Worm (Caenorhabditis elegans) whole organism, L3 larva: ENCODE data around the gene mlp-1.

Experiments used
- R02D3.7 ChIP-seq: fragments of 150-350 bp; optimal IDR thresholded peaks from 2 replicates; lab custom pipeline; 2014; ENCODE audit warnings: missing biosample characterization, missing genetic modification characterization
- aly-2 ChIP-seq: fragments of 150-350 bp; optimal IDR thresholded peaks from 2 replicates; lab custom pipeline; 2014; ENCODE audit warnings: missing biosample characterization, missing genetic modification characterization
- ceh-28 ChIP-seq: fragments of 150-350 bp; optimal IDR thresholded peaks from 2 replicates; lab custom pipeline; 2014; ENCODE audit warnings: missing biosample characterization, missing genetic modification reagents, missing genetic modification characterization
- daf-12 ChIP-seq: fragments of 150-350 bp; optimal IDR thresholded peaks from 2 replicates; lab custom pipeline; 2014; ENCODE audit warnings: missing biosample characterization, missing genetic modification reagents, missing genetic modification characterization
- egl-27 ChIP-seq: sonication (generic microtip); optimal IDR thresholded peaks from 4 replicates; lab custom pipeline; 2017; ENCODE audit warnings: missing biosample characterization, missing genetic modification reagents, missing genetic modification characterization
- egl-5 ChIP-seq: fragments of 150-350 bp; optimal IDR thresholded peaks from 2 replicates; lab custom pipeline; 2017; ENCODE audit warnings: missing biosample characterization, missing genetic modification reagents, missing genetic modification characterization, inconsistent platforms
- elt-2 ChIP-seq: sonication (generic microtip); optimal IDR thresholded peaks from 2 replicates; lab custom pipeline; 2016; ENCODE audit warnings: missing genetic modification reagents, mild to moderate bottlenecking, missing genetic modification characterization, missing compliant biosample characterization
- elt-3 ChIP-seq, 3 experiments: fragments of 150-350 bp in 1 of 3; sonication (generic microtip) in 2 of 3; optimal IDR thresholded peaks; 2 replicates in 2 of 3; 4 replicates in 1 of 3; lab custom pipeline; 2014 to 2017; ENCODE audit warnings: missing biosample characterization in 3 of 3, missing genetic modification characterization in 3 of 3
- eor-1 ChIP-seq, 2 experiments: fragments of 150-350 bp; optimal IDR thresholded peaks; 2 replicates each; lab custom pipeline; 2014 to 2018; ENCODE audit warnings: missing biosample characterization in 2 of 2, missing genetic modification characterization in 2 of 2
- fkh-10 ChIP-seq: sonication (generic microtip); optimal IDR thresholded peaks from 2 replicates; lab custom pipeline; 2017; ENCODE audit warnings: missing biosample characterization, missing genetic modification reagents, missing genetic modification characterization
- hmg-11 ChIP-seq: sonication (generic microtip); optimal IDR thresholded peaks from 2 replicates; lab custom pipeline; 2016; ENCODE audit warnings: missing genetic modification characterization, missing compliant biosample characterization
- lin-15B ChIP-seq: fragments of 150-350 bp; optimal IDR thresholded peaks from 2 replicates; lab custom pipeline; 2014; ENCODE audit warnings: missing biosample characterization, missing genetic modification characterization
- lin-39 ChIP-seq: fragments of 150-350 bp; optimal IDR thresholded peaks from 2 replicates; lab custom pipeline; 2018; ENCODE audit warnings: missing biosample characterization, missing genetic modification reagents, missing genetic modification characterization
- mml-1 ChIP-seq: fragments of 150-350 bp; sonication (generic microtip); optimal IDR thresholded peaks from 3 replicates; lab custom pipeline; 2014; ENCODE audit warnings: missing biosample characterization, missing genetic modification characterization
- nfya-1 ChIP-seq: sonication (generic microtip); optimal IDR thresholded peaks from 2 replicates; lab custom pipeline; 2017; ENCODE audit warnings: missing genetic modification characterization, mild to moderate bottlenecking, missing compliant biosample characterization, antibody characterized with exemption, moderate library complexity; ENCODE audit not compliant: insufficient read depth
- nhr-11 ChIP-seq: fragments of 150-350 bp; optimal IDR thresholded peaks from 2 replicates; lab custom pipeline; 2014; ENCODE audit warnings: missing biosample characterization, missing genetic modification characterization
- nhr-23 ChIP-seq: fragments of 150-350 bp; optimal IDR thresholded peaks from 2 replicates; lab custom pipeline; 2014; ENCODE audit warnings: missing biosample characterization, missing genetic modification reagents, missing genetic modification characterization
- nhr-237 ChIP-seq: fragments of 150-350 bp; optimal IDR thresholded peaks from 2 replicates; lab custom pipeline; 2014; ENCODE audit warnings: missing biosample characterization, missing genetic modification characterization
- nhr-25 ChIP-seq: sonication (generic microtip); optimal IDR thresholded peaks from 2 replicates; lab custom pipeline; 2017; ENCODE audit warnings: missing biosample characterization, missing genetic modification characterization
- nhr-28 ChIP-seq: fragments of 150-350 bp; optimal IDR thresholded peaks from 2 replicates; lab custom pipeline; 2014; ENCODE audit warnings: missing biosample characterization, missing genetic modification characterization
- nhr-43 ChIP-seq: sonication (generic microtip); optimal IDR thresholded peaks from 2 replicates; lab custom pipeline; 2016; ENCODE audit warnings: mild to moderate bottlenecking, missing genetic modification characterization, missing compliant biosample characterization; ENCODE audit not compliant: poor library complexity, severe bottlenecking
- nhr-67 ChIP-seq: fragments of 150-350 bp; optimal IDR thresholded peaks from 2 replicates; lab custom pipeline; 2014; ENCODE audit warnings: missing biosample characterization, missing genetic modification characterization
- nhr-76 ChIP-seq: fragments of 150-350 bp; sonication (generic microtip); optimal IDR thresholded peaks from 5 replicates; lab custom pipeline; 2014; ENCODE audit warnings: missing biosample characterization, missing genetic modification characterization
- pha-4 ChIP-seq: fragments of 150-350 bp; optimal IDR thresholded peaks from 2 replicates; lab custom pipeline; 2014; ENCODE audit warnings: missing biosample characterization, missing genetic modification reagents, missing genetic modification characterization
- pqm-1 ChIP-seq: fragments of 150-350 bp; optimal IDR thresholded peaks from 2 replicates; lab custom pipeline; 2017; ENCODE audit warnings: missing biosample characterization, missing genetic modification characterization, inconsistent platforms
- sea-2 ChIP-seq: fragments of 150-350 bp; sonication (generic microtip); optimal IDR thresholded peaks from 4 replicates; lab custom pipeline; 2014; ENCODE audit warnings: missing biosample characterization, missing genetic modification reagents, missing genetic modification characterization
- skn-1 ChIP-seq: fragments of 150-350 bp; optimal IDR thresholded peaks from 2 replicates; lab custom pipeline; 2014; ENCODE audit warnings: missing biosample characterization, missing genetic modification characterization
- snpc-4 ChIP-seq: fragments of 150-350 bp; optimal IDR thresholded peaks from 2 replicates; lab custom pipeline; 2014; ENCODE audit warnings: missing biosample characterization, missing genetic modification characterization
- tbx-2 ChIP-seq: sonication (generic microtip); optimal IDR thresholded peaks from 2 replicates; lab custom pipeline; 2016; ENCODE audit warnings: mild to moderate bottlenecking, missing genetic modification characterization, missing compliant biosample characterization
- ztf-11 ChIP-seq: fragments of 150-350 bp; optimal IDR thresholded peaks from 2 replicates; lab custom pipeline; 2014; ENCODE audit warnings: missing biosample characterization, missing genetic modification characterization
- ztf-4 ChIP-seq: fragments of 150-350 bp; optimal IDR thresholded peaks from 2 replicates; lab custom pipeline; 2014; ENCODE audit warnings: missing biosample characterization, missing genetic modification characterization

Gene mlp-1

DNA sequence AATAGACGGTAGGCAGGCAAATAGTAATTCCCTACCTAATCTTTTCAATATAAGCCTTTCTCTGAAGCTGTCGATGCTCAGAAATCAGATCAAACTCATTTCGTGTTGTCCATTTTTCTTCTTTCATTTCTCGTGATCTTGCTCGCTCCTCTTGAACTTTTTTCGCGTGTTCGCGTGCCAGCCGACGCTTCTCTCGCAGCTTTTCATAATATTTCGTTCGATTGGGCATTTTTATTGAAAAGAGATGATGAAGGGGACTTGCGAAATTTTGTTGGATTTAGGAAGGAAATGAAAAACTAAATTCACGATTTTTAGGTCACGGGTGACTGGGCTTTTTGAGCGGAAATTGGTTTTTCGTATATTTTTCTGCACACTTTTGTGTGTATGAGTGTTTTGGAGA, 37.9 kb downstream of the mlp-1 start, which contains the start of gene EGAP1.1:
TSS of gene EGAP1.1 (minus strand) at position 229 of the 400 bp plus-strand sequence.
- TF ChIP-seq nfya-1 (peak; percentile 4), daf-12 (no peak), egl-5 (no peak)

DNA sequence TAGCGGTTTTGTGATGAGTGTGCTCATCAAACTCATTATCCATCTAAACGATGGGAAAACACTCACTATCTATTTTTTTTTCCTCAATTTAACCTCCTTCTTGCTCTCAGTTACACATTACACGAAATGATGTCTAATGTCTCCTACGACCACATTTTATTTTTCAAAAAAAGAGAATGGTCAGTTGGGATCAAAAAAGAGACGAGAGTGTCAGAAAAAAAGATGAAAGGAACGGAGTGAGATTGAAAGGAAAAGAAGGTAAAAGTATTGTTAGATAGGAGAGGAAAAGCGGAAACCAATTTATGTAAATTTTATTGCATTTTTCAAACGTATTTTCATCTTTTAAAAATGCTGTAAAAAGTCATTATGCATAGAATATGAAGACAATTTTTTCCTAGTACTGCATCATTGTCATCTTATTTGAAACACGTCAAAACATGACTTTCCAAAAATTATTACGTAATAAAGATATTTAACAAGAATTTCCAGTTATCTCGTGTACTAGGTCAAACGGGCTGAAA, 40.7 kb downstream of the mlp-1 start:
- TF ChIP-seq fkh-10 (GFP tag; lab: Kevin White, UChicago), result peak; percentile 56
- peak; percentile 41 for TF ChIP-seq egl-5
- no peak for TF ChIP-seq nhr-25 (tag; lab: Kevin White, UChicago)

DNA sequence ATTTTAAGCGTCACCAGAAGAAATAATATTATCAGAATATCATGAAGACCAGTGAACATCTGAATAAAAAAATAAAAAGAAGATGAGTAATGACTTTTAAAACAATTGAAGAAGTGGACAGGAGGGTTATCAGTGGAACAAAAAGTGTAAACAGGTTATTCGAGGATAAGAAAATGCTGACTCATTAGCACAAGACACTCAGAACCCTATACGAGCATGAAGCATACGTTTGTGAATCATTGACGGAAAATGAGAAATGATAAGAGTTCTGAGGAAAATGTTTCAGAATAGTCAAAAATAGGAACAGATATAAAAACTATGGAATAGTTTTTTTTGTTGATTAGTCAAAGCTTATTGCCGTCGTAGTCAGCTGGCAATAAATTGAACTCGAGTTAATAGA, 42.0 kb downstream of the mlp-1 start, which contains the start of gene zmp-1:
TSS of gene zmp-1 (minus strand) at position 101 of the 400 bp plus-strand sequence.
- TF ChIP-seq daf-12 (no peak), pqm-1 (tag; lab: Kevin White, UChicago) (no peak), aly-2 (no peak), nhr-28 (tag; lab: Kevin White, UChicago) (no peak), elt-2 (tag; lab: Kevin White, UChicago) (no peak), nhr-43 (no peak), elt-3 (tag; optimal IDR thresholded peaks at IDR 0.05; lab: Kevin White, UChicago) (no peak), fkh-10 (GFP tag; lab: Kevin White, UChicago) (no peak), ztf-4 (tag; lab: Kevin White, UChicago) (no peak), nhr-25 (tag; lab: Kevin White, UChicago) (no peak), nhr-76 (no peak)

DNA sequence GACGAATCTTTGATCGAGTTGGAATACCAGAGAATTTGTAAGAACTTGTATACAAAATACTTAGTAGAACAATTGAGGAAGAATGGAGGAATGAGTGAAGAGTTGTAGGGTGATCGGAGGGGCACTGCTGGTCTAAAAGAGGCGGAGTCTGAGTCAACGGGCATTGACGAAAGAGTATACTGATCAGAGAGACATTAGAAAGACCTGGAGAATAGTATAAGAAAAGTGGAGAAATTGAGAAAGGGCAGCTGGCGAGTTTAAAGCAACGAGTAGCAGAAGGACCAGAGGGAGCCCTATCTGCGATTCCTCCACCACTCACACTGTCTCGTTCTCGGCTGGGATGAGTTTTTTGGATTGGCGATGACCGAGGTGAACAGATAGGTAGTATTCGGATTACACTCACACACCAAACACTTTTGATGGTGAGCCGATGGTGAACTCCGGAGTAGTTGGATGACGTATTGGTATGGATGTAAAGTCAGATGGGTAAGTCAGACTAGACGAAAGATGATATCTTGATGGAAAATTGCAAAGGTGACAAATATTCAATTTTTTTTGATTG, 43.3 kb downstream of the mlp-1 start, which contains the start of gene EGAP1.5:
TSS of gene EGAP1.5 (plus strand) at position 289 of the 562 bp plus-strand sequence.
- TF ChIP-seq skn-1 (tag; lab: Kevin White, UChicago) (no peak), lin-39 (tag; lab: Kevin White, UChicago) (no peak), pha-4 (tag; lab: Kevin White, UChicago) (no peak), tbx-2 (tag; lab: Kevin White, UChicago) (no peak), nhr-11 (tag; lab: Kevin White, UChicago) (no peak), nfya-1 (peak; percentile 20), daf-12 (no peak)
- TF ChIP-seq, all 47 proteins: peak for 1

DNA sequence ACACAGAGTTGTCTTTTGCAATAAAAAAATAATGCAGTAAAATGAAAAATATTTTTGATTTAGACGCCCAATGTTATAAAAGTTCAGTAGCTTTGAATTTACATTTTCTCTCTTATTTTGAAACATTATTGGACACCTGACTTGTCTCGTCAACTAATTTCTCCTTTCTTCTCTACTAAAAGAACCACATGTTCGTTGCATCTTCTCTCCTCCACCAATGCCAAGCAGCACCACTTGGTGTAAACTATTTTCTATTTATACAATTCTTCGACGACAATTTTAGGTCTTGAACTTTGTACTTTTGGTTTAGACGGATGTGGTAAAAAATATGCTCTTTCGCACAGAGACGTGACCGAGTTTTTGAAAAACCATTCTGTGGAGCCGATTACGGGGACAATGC, 44.2 kb downstream of the mlp-1 start:
- TF ChIP-seq nfya-1 (peak; percentile 30), ceh-28 (tag; lab: Kevin White, UChicago) (no peak)

DNA sequence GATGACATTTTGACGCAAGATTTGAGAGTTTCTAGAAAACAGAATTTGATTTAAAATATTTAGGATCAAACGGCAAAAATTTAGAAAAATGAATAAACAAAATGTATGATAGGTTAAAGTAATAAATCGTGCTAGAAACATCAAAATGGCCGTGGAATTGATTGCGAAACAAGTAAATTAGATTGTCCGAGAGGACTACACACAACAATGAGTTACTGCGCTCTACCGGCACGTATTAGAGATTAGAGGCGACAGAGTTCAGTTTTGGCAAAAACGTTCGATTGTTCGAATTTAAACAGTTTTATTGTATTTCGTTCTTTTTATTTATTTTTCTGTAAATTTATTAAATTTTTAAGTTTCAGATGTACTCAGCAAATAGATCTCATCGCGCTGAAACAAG, 49.1 kb downstream of the mlp-1 start, which contains the start of the genes dnc-2 and bcl-7:
TSS of gene dnc-2 (minus strand) at position 33 of the 400 bp plus-strand sequence.
TSS of gene bcl-7 (plus strand) at position 363 of the 400 bp plus-strand sequence.
- TF ChIP-seq nhr-25 (tag; lab: Kevin White, UChicago) (peak; percentile 49), lin-39 (tag; lab: Kevin White, UChicago) (peak; percentile 65), hmg-11 (tag; lab: Kevin White, UChicago) (peak; percentile 62), pqm-1 (tag; lab: Kevin White, UChicago) (peak; percentile 21), sea-2 (GFP tag; lab: Kevin White, UChicago) (no peak), lin-15B (peak; percentile 82), nhr-23 (peak; percentile 59), pha-4 (tag; lab: Kevin White, UChicago) (peak; percentile 82), nhr-237 (no peak), snpc-4 (tag; lab: Kevin White, UChicago) (peak; percentile 22), nfya-1 (peak; percentile 64), nhr-43 (peak; percentile 37), nhr-67 (tag; lab: Kevin White, UChicago) (no peak), elt-2 (tag; lab: Kevin White, UChicago) (peak; percentile 16)
- TF ChIP-seq, all 47 proteins: peak for 11

DNA sequence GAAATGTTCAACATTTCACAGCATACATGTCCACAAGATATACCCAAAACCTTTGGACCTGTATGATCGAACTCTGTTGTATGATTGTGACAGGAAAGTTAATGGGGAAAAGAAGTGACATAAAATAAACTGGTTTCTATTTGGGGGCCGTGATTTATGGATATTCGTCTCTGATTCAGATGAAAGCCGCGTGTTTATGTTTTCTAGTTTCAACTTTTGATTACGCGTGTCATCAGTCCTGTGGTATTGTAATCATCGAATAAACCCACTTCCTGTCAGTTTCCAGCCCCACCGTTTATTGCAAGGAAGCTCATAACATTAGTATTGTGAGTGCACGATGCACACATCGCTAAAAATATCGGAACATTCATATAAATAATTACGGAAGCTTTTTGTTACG, 52.6 kb downstream of the mlp-1 start:
- no peak for TF ChIP-seq nhr-28 (tag; lab: Kevin White, UChicago)
- TF ChIP-seq nhr-76, result no peak
- no peak for TF ChIP-seq ztf-4 (tag; lab: Kevin White, UChicago)
- TF ChIP-seq mml-1, result no peak
- TF ChIP-seq nhr-23, result peak; percentile 74
- TF ChIP-seq nfya-1, result no peak
- TF ChIP-seq nhr-43, result peak; percentile 68
- TF ChIP-seq aly-2, result no peak
- TF ChIP-seq egl-27, result no peak
- TF ChIP-seq tbx-2 (tag; lab: Kevin White, UChicago), result no peak
- TF ChIP-seq R02D3.7 (tag; lab: Kevin White, UChicago), result no peak
- TF ChIP-seq skn-1 (tag; lab: Kevin White, UChicago), result no peak
- no peak for TF ChIP-seq eor-1 (tag; optimal IDR thresholded peaks at IDR 0.05; lab: Kevin White, UChicago)
- peak; percentile 74 for TF ChIP-seq nhr-25 (tag; lab: Kevin White, UChicago)
- no peak for TF ChIP-seq sea-2 (GFP tag; lab: Kevin White, UChicago)
- TF ChIP-seq ztf-11 (tag; lab: Kevin White, UChicago), result no peak
